Worm (Caenorhabditis elegans): ENCODE data around the gene clec-137.

clec-137 gene

DNA sequence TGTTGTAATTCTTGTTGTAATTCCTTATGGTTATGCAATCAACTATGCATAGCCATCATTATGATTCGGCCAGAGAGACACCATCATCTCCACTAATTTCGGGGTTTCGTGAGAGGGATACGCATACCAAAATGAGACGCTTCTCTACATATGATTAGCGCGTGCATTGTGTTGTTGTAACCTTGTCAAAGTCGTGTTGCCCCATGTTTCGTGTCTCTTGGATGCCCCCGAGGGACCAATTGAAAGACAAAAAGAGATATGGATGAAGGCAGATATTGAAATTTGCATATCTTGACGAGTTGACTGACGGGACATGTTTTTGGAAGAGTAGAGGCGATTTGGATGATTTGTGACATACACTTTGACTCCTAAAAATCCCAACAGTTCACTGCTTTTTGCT lies 38.5 kb downstream of the clec-137 start:
- no peak for TF ChIP-seq tbp1 (GFP tag; optimal IDR thresholded peaks at IDR 0.05)
- TF ChIP-seq akir-1 (GFP tag; optimal IDR thresholded peaks at IDR 0.05), result no peak
- no peak for TF ChIP-seq nhr-120 (GFP tag; IDR thresholded peaks at IDR 0.05)
- no peak for TF ChIP-seq hlh-26 (GFP tag; conservative IDR thresholded peaks at IDR 0.05)
- TF ChIP-seq nfya-2 (GFP tag; IDR thresholded peaks at IDR 0.05), result no peak
- TF ChIP-seq ekl-4 (GFP tag; IDR thresholded peaks at IDR 0.05), result no peak

DNA sequence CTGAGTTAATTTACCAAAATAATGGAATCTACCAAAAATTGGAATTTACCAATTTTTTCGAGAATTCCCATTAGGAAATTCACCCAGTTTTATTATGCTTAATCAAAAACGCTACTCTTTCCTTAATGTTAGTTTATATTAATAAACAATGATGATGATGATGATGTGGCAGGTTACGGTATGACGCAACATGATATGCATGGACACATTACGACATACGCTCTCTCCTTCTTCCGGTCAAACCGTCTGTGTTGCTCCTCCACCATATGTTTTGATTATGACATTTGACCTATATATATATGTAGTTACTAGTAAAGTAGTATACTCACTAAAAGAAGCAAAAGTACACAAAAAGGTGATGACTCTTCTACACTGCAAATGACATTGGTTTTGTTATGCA lies 40.5 kb downstream of the clec-137 start:
- TF ChIP-seq Y53F4B.3 (GFP tag; IDR thresholded peaks at IDR 0.05) (no peak), nhr-179 (tag; optimal IDR thresholded peaks at IDR 0.05) (no peak), sptf-2 (GFP tag; optimal IDR thresholded peaks at IDR 0.05) (no peak), aptf-3 (GFP tag; IDR thresholded peaks at IDR 0.05) (no peak), attf-3 (GFP tag; conservative IDR thresholded peaks at IDR 0.05) (no peak), ztf-26 (tag; optimal IDR thresholded peaks at IDR 0.05) (no peak), egrh-3 (GFP tag; IDR thresholded peaks at IDR 0.05) (no peak), F10E7.11 (tag; optimal IDR thresholded peaks at IDR 0.05) (no peak), lin-26 (GFP tag; IDR thresholded peaks at IDR 0.05) (no peak), atf-7 (tag; optimal IDR thresholded peaks at IDR 0.05) (no peak), egl-18 (GFP tag; IDR thresholded peaks at IDR 0.05) (no peak), K11D2.4 (GFP tag; IDR thresholded peaks at IDR 0.05) (no peak), him-1 (tag; optimal IDR thresholded peaks at IDR 0.05) (no peak), lir-1 (GFP tag; conservative IDR thresholded peaks at IDR 0.05) (no peak), akir-1 (GFP tag; optimal IDR thresholded peaks at IDR 0.05) (no peak), lag-1 (GFP tag; IDR thresholded peaks at IDR 0.05) (no peak), xnd-1 (tag; optimal IDR thresholded peaks at IDR 0.05) (no peak)

DNA sequence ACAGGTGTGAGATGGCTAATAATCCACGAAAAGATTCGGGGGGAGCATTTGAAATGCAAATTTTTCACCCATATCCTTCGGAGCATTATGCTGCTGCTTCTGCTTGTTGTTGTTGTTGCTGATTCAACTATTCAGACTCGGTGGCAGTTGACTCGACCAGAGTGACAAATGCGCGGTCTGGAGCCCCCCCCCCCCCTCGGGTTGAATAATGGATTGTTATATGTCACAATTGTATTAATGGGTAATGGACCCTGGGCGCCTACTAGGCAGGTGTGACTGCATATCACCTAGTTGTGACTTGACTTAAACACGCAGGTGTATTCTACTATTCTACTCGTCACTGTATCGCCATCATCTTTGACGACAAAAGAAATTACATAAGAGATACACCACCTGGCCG lies 42.3 kb downstream of the clec-137 start:
- TF ChIP-seq nfya-1 (tag; optimal IDR thresholded peaks at IDR 0.05; ENCODE audit: borderline replicate concordance, insufficient read depth) (no peak), dpl-1 (GFP tag; optimal IDR thresholded peaks at IDR 0.05) (no peak), egl-18 (GFP tag; IDR thresholded peaks at IDR 0.05) (no peak)

DNA sequence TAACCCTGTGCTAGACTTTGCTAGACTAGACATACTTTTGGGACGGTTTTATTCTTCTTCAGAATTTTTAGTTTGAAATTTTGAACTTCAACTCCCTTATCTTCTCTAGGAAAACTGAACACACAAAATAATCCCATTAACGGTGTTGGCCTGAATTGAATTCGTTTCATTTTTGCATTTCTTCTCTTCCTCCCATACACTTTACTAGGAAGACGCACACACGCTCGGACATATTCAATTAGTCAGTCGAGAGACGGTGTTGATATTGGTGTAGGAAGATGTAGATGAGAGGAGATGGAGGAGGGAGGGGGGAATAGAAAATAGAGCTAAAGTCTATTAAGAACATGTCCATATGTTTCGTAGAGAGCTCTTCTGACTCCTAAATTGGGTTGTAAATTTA lies 43.2 kb downstream of the clec-137 start:
- TF ChIP-seq rcor-1 (GFP tag; IDR thresholded peaks at IDR 0.05), result no peak
- TF ChIP-seq fkh-3 (tag; optimal IDR thresholded peaks at IDR 0.05), result no peak
- no peak for TF ChIP-seq tbp1 (GFP tag; optimal IDR thresholded peaks at IDR 0.05)
- no peak for TF ChIP-seq attf-6 (GFP tag; IDR thresholded peaks at IDR 0.05)

DNA sequence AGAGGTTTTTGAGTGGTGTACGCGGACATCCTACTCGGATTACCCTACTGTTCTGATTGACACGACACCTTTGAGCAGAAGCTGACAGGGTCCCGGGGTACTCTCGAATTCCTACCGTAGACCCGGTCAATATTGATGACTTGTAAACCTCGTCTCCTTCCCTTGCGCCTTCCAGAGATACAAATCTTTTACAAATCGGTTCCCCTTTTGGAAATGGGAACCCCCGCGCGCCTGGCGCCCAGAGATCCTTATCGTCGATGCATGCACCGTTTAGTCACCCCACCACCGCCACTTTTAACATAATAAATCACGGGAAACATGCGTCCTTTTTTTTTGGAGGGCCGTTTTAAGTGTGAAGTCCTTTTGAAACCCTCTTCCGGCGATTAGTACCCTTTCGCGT lies 44.8 kb downstream of the clec-137 start:
- TF ChIP-seq him-1 (tag; optimal IDR thresholded peaks at IDR 0.05), result no peak
- TF ChIP-seq zfh-2 (GFP tag; conservative IDR thresholded peaks at IDR 0.05), result 0 out of 2 replicates have a peak, but pooled peaks have one; percentile 9

DNA sequence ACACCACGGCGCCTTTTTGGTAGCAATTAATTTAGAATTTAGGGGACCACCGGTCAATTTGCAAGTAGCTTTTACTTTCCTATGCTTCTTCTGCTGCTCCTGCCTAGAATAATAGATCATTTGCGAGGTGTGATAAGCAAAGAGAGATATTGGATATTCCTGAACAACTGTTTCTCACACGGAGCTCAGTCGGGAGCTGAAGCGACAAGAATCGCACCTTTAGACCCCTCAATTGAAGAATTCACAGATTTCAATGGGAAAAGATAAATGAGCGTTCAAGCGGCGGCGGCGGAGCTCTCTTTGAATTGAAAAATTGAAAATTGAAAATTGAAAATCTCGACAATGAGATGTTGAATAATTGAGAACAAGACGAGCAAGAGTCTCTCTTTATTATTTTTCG lies 45.3 kb downstream of the clec-137 start:
- no peak for TF ChIP-seq lag-1 (GFP tag; IDR thresholded peaks at IDR 0.05)
- TF ChIP-seq xnd-1 (tag; optimal IDR thresholded peaks at IDR 0.05), result no peak
- TF ChIP-seq hmg-1.2 (GFP tag; IDR thresholded peaks at IDR 0.05), result no peak
- no peak for TF ChIP-seq sea-2 (GFP tag; IDR thresholded peaks at IDR 0.05)
- TF ChIP-seq zim-3 (tag; optimal IDR thresholded peaks at IDR 0.05), result no peak
- TF ChIP-seq lin-35 (GFP tag; optimal IDR thresholded peaks at IDR 0.05), result no peak
- no peak for TF ChIP-seq hmg-20 (GFP tag; IDR thresholded peaks at IDR 0.05)
- TF ChIP-seq somi-1 (GFP tag; optimal IDR thresholded peaks at IDR 0.05), result no peak
- TF ChIP-seq snpc-4 (GFP tag; optimal IDR thresholded peaks at IDR 0.05), result no peak
- TF ChIP-seq snpc-4 (tag; optimal IDR thresholded peaks at IDR 0.05), result no peak
- no peak for TF ChIP-seq aptf-3 (GFP tag; IDR thresholded peaks at IDR 0.05)
- no peak for TF ChIP-seq F57C9.4 (tag; optimal IDR thresholded peaks at IDR 0.05)
- TF ChIP-seq dpff-1 (tag; optimal IDR thresholded peaks at IDR 0.05), result no peak
- no peak for TF ChIP-seq cebp-1 (GFP tag; IDR thresholded peaks at IDR 0.05)
- TF ChIP-seq cebp-1 (tag; optimal IDR thresholded peaks at IDR 0.05), result no peak
- TF ChIP-seq madf-3 (GFP tag; IDR thresholded peaks at IDR 0.05), result no peak
- TF ChIP-seq nhr-120 (GFP tag; IDR thresholded peaks at IDR 0.05), result no peak
